Worm (Caenorhabditis elegans) whole organism, L1 larva: ENCODE data around the gene nhx-2.

ENCODE experiments used
- C04F5.9 ChIP-seq: sonication (generic microtip); optimal IDR thresholded peaks from 2 replicates; lab custom pipeline; 2016; ENCODE audit warnings: missing genetic modification characterization, missing compliant biosample characterization
- Y116A8C.19 ChIP-seq: sonication (generic microtip); optimal IDR thresholded peaks from 2 replicates; lab custom pipeline; 2016; ENCODE audit warnings: missing compliant biosample characterization, missing genetic modification characterization, borderline replicate concordance
- alr-1 ChIP-seq: fragments of 200-800 bp; sonication (Bioruptor generic); optimal IDR thresholded peaks from 2 replicates; lab custom pipeline; 2018; ENCODE audit warnings: borderline replicate concordance, mild to moderate bottlenecking, missing genetic modification characterization, missing compliant biosample characterization
- aly-2 ChIP-seq: fragments of 150-350 bp; optimal IDR thresholded peaks from 2 replicates; lab custom pipeline; 2014; ENCODE audit warnings: missing biosample characterization, missing genetic modification characterization
- ceh-63 ChIP-seq: fragments of 200-800 bp; sonication (Bioruptor generic); optimal IDR thresholded peaks from 2 replicates; lab custom pipeline; 2018; ENCODE audit warnings: mild to moderate bottlenecking, missing genetic modification characterization, missing compliant biosample characterization
- ceh-8 ChIP-seq: fragments of 200-800 bp; sonication (Bioruptor generic); optimal IDR thresholded peaks from 2 replicates; lab custom pipeline; 2018; ENCODE audit warnings: mild to moderate bottlenecking, missing genetic modification characterization, moderate library complexity, missing compliant biosample characterization
- ceh-82 ChIP-seq, 3 experiments: fragments of 150-350 bp in 1 of 3; sonication (generic microtip) in 2 of 3; optimal IDR thresholded peaks; 2 replicates each; lab custom pipeline; 2014 to 2017; ENCODE audit warnings: missing biosample characterization in 3 of 3, missing genetic modification characterization in 3 of 3
- ces-1 ChIP-seq: fragments of 150-350 bp; optimal IDR thresholded peaks from 2 replicates; lab custom pipeline; 2014; ENCODE audit warnings: missing biosample characterization, missing genetic modification reagents, missing genetic modification characterization
- efl-1 ChIP-seq, 4 experiments: fragments of 150-350 bp; optimal IDR thresholded peaks in 3 of 4; peaks in 1 of 4; 1 replicate in 1 of 4; 2 replicates in 3 of 4; lab custom pipeline; 2014; ENCODE audit warnings: missing biosample characterization in 2 of 4, missing genetic modification characterization in 2 of 4, missing genetic modification reagents in 2 of 4
- efl-3 ChIP-seq: fragments of 200-800 bp; sonication (Bioruptor generic); optimal IDR thresholded peaks from 2 replicates; lab custom pipeline; 2018; ENCODE audit warnings: mild to moderate bottlenecking, missing genetic modification characterization, missing compliant biosample characterization
- elt-2 ChIP-seq: sonication (generic microtip); optimal IDR thresholded peaks from 2 replicates; lab custom pipeline; 2016; ENCODE audit warnings: missing genetic modification characterization, mild to moderate bottlenecking, inconsistent platforms, missing compliant biosample characterization, missing genetic modification reagents
- fkh-10 ChIP-seq: sonication (generic microtip); optimal IDR thresholded peaks from 2 replicates; lab custom pipeline; 2017; ENCODE audit warnings: missing biosample characterization, missing genetic modification reagents, missing genetic modification characterization
- fkh-8 ChIP-seq: sonication (generic microtip); optimal IDR thresholded peaks from 2 replicates; lab custom pipeline; 2016; ENCODE audit warnings: mild to moderate bottlenecking, missing genetic modification characterization, missing compliant biosample characterization
- fos-1 ChIP-seq: fragments of 150-350 bp; optimal IDR thresholded peaks from 2 replicates; lab custom pipeline; 2014; ENCODE audit warnings: missing biosample characterization, missing genetic modification characterization
- hlh-4 ChIP-seq: sonication (generic microtip); optimal IDR thresholded peaks from 2 replicates; lab custom pipeline; 2016; ENCODE audit warnings: mild to moderate bottlenecking, missing genetic modification characterization, missing compliant biosample characterization
- hpl-2 ChIP-seq: fragments of 150-350 bp; optimal IDR thresholded peaks from 2 replicates; lab custom pipeline; 2014; ENCODE audit warnings: missing biosample characterization, missing genetic modification reagents, missing genetic modification characterization
- isw-1 ChIP-seq: fragments of 200-800 bp; sonication (Bioruptor generic); IDR thresholded peaks from 2 replicates; pipeline ENCODE4 v1.3.6; 2022; ENCODE audit warnings: missing genetic modification characterization, missing compliant biosample characterization
- lin-13 ChIP-seq: fragments of 150-350 bp; optimal IDR thresholded peaks from 2 replicates; lab custom pipeline; 2014; ENCODE audit warnings: missing biosample characterization, missing genetic modification reagents, missing genetic modification characterization
- lin-14 ChIP-seq: fragments of 200-800 bp; sonication (Bioruptor generic); optimal IDR thresholded peaks from 2 replicates; lab custom pipeline; 2018; ENCODE audit warnings: mild to moderate bottlenecking, missing genetic modification characterization, moderate library complexity, missing compliant biosample characterization
- lin-35 ChIP-seq, 2 experiments: fragments of 150-350 bp; optimal IDR thresholded peaks; 2 replicates each; lab custom pipeline; 2014; ENCODE audit warnings: missing biosample characterization in 2 of 2, missing genetic modification characterization in 2 of 2, missing genetic modification reagents in 2 of 2
- lin-39 ChIP-seq: fragments of 150-350 bp; optimal IDR thresholded peaks from 2 replicates; lab custom pipeline; 2014; ENCODE audit warnings: missing biosample characterization, missing genetic modification reagents, missing genetic modification characterization
- lsy-2 ChIP-seq, 2 experiments: fragments of 150-350 bp; optimal IDR thresholded peaks; 2 replicates each; lab custom pipeline; 2014; ENCODE audit warnings: missing biosample characterization in 2 of 2, missing genetic modification characterization in 2 of 2
- mab-9 ChIP-seq: fragments of 200-800 bp; sonication (Bioruptor generic); IDR thresholded peaks from 2 replicates; pipeline ENCODE4 v1.3.6; 2022; ENCODE audit warnings: missing genetic modification reagents, missing genetic modification characterization, missing compliant biosample characterization
- mdl-1 ChIP-seq, 2 experiments: fragments of 150-350 bp; optimal IDR thresholded peaks; 2 replicates each; lab custom pipeline; 2014 to 2017; ENCODE audit warnings: missing biosample characterization in 2 of 2, missing genetic modification characterization in 2 of 2, inconsistent platforms in 1 of 2
- nhr-11 ChIP-seq: fragments of 150-350 bp; optimal IDR thresholded peaks from 2 replicates; lab custom pipeline; 2014; ENCODE audit warnings: missing biosample characterization, missing genetic modification characterization
- nhr-12 ChIP-seq: sonication (generic microtip); optimal IDR thresholded peaks from 2 replicates; lab custom pipeline; 2017; ENCODE audit warnings: missing biosample characterization, missing genetic modification characterization
- nhr-20 ChIP-seq: sonication (generic microtip); optimal IDR thresholded peaks from 2 replicates; lab custom pipeline; 2016; ENCODE audit warnings: mild to moderate bottlenecking, missing genetic modification characterization, missing compliant biosample characterization
- nhr-28 ChIP-seq: fragments of 150-350 bp; optimal IDR thresholded peaks from 2 replicates; lab custom pipeline; 2014; ENCODE audit warnings: missing biosample characterization, missing genetic modification characterization
- nhr-71 ChIP-seq: sonication (generic microtip); optimal IDR thresholded peaks from 2 replicates; lab custom pipeline; 2016; ENCODE audit warnings: mild to moderate bottlenecking, missing genetic modification characterization, moderate library complexity, missing compliant biosample characterization
- nhr-84 ChIP-seq: sonication (generic microtip); optimal IDR thresholded peaks from 2 replicates; lab custom pipeline; 2017; ENCODE audit warnings: missing biosample characterization, missing genetic modification characterization
- nhr-85 ChIP-seq: sonication (generic microtip); peaks from one replicate; lab custom pipeline; 2016; ENCODE audit warnings: missing genetic modification characterization, inconsistent platforms, missing compliant biosample characterization
- pag-3 ChIP-seq: sonication (generic microtip); optimal IDR thresholded peaks from 2 replicates; lab custom pipeline; 2017; ENCODE audit warnings: missing genetic modification characterization, mild to moderate bottlenecking, missing compliant biosample characterization, antibody characterized with exemption, borderline replicate concordance; ENCODE audit not compliant: insufficient read depth
- pax-3 ChIP-seq: fragments of 200-800 bp; sonication (Bioruptor generic); optimal IDR thresholded peaks from 2 replicates; lab custom pipeline; 2018; ENCODE audit warnings: mild to moderate bottlenecking, missing genetic modification characterization, moderate library complexity, missing compliant biosample characterization
- pqm-1 ChIP-seq: sonication (generic microtip); optimal IDR thresholded peaks from 3 replicates; lab custom pipeline; 2017; ENCODE audit warnings: missing biosample characterization, missing genetic modification characterization
- rnt-1 ChIP-seq: sonication (generic microtip); optimal IDR thresholded peaks from 2 replicates; lab custom pipeline; 2016; ENCODE audit warnings: mild to moderate bottlenecking, missing genetic modification characterization, moderate library complexity, missing compliant biosample characterization
- snpc-4 ChIP-seq: fragments of 150-350 bp; optimal IDR thresholded peaks from 2 replicates; lab custom pipeline; 2014; ENCODE audit warnings: missing biosample characterization, missing genetic modification characterization
- snu-23 ChIP-seq: sonication (generic microtip); optimal IDR thresholded peaks from 2 replicates; lab custom pipeline; 2016; ENCODE audit warnings: missing genetic modification characterization, missing compliant biosample characterization
- sox-4 ChIP-seq: sonication (generic microtip); optimal IDR thresholded peaks from 2 replicates; lab custom pipeline; 2016; ENCODE audit warnings: missing genetic modification characterization, missing compliant biosample characterization
- sup-37 ChIP-seq: fragments of 200-800 bp; sonication (Bioruptor generic); optimal IDR thresholded peaks from 2 replicates; lab custom pipeline; 2018; ENCODE audit warnings: mild to moderate bottlenecking, missing genetic modification characterization, missing compliant biosample characterization
- swsn-7 ChIP-seq: sonication (generic microtip); optimal IDR thresholded peaks from 2 replicates; lab custom pipeline; 2016; ENCODE audit warnings: missing genetic modification characterization, missing compliant biosample characterization
- unc-130 ChIP-seq: fragments of 150-350 bp; optimal IDR thresholded peaks from 2 replicates; lab custom pipeline; 2017; ENCODE audit warnings: missing biosample characterization, missing genetic modification characterization, inconsistent platforms
- unc-62 ChIP-seq: fragments of 150-350 bp; optimal IDR thresholded peaks from 2 replicates; lab custom pipeline; 2014; ENCODE audit warnings: missing biosample characterization, missing genetic modification reagents, missing genetic modification characterization
- vab-15 ChIP-seq: sonication (generic microtip); optimal IDR thresholded peaks from 2 replicates; lab custom pipeline; 2017; ENCODE audit warnings: missing genotype, mild to moderate bottlenecking, missing genetic modification characterization, missing compliant biosample characterization
- xbp-1 ChIP-seq: sonication (generic microtip); optimal IDR thresholded peaks from 2 replicates; lab custom pipeline; 2016; ENCODE audit warnings: missing genetic modification characterization, missing compliant biosample characterization
- zip-4 ChIP-seq: fragments of 200-800 bp; sonication (Bioruptor generic); optimal IDR thresholded peaks from 2 replicates; lab custom pipeline; 2018; ENCODE audit warnings: mild to moderate bottlenecking, missing genetic modification characterization, moderate library complexity, missing compliant biosample characterization
- ztf-11 ChIP-seq, 2 experiments: sonication (generic microtip); optimal IDR thresholded peaks; 2 replicates each; lab custom pipeline; 2016 to 2017; ENCODE audit warnings: missing genetic modification characterization in 2 of 2, missing biosample characterization in 1 of 2, missing compliant biosample characterization in 1 of 2
- ztf-4 ChIP-seq: fragments of 150-350 bp; optimal IDR thresholded peaks from 2 replicates; lab custom pipeline; 2014; ENCODE audit warnings: missing biosample characterization, missing genetic modification characterization

nhx-2 gene

ce11 chrII:7693929-7694328 lies at the start of gene nhx-2:
nhx-2 (minus strand) TSS chrII:7693957.
- TF ChIP-seq ceh-8 (GFP tag; lab: Kevin White, UChicago) (no peak), elt-2 (tag; lab: Kevin White, UChicago) (peak; percentile 65)
- TF ChIP-seq, all 84 proteins: peak for 1

ce11 chrII:7736725-7737124 lies 43.0 kb upstream of the nhx-2 start:
- TF ChIP-seq hlh-4 (tag; lab: Kevin White, UChicago) (no peak), ztf-11 (tag; optimal IDR thresholded peaks at IDR 0.05; lab: Kevin White, UChicago) (no peak), lin-35 (GFP tag; optimal IDR thresholded peaks at IDR 0.05; lab: Kevin White, UChicago) (no peak), sup-37 (GFP tag; lab: Kevin White, UChicago) (no peak), pag-3 (no peak), mab-9 (GFP tag; lab: Robert Waterston, UW) (no peak), pax-3 (tag; lab: Kevin White, UChicago) (no peak), lin-39 (tag; lab: Kevin White, UChicago) (no peak), snpc-4 (tag; lab: Kevin White, UChicago) (no peak), vab-15 (tag; lab: Kevin White, UChicago) (no peak), mdl-1 (tag; optimal IDR thresholded peaks at IDR 0.05; lab: Kevin White, UChicago) (no peak), C04F5.9 (tag; lab: Kevin White, UChicago) (no peak), lin-14 (GFP tag; lab: Kevin White, UChicago) (no peak), nhr-28 (no peak), efl-3 (GFP tag; lab: Kevin White, UChicago) (no peak), ceh-82 (tag; optimal IDR thresholded peaks at IDR 0.05; lab: Kevin White, UChicago) (no peak), lin-13 (GFP tag; lab: Kevin White, UChicago) (no peak)

DNA sequence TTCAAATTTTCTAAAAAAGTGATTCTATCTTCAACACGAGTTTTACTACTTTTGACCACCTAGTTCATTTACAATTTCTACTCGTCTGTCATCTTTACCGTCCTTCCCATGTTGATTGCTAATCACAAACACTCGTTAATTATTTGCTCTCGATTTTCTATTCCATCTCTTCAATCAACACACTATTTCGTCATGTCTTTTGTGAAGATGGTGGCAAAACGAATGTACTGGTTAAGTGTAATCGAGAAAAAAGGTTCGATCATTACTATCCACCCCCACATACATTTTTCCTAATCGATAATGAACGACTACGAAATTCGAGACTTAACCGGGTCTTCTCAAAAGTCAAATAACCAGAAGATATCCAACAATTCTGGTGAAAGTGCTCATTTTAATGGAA lies 30.8 kb upstream of the nhx-2 start, which contains the start of gene cpna-2:
cpna-2 (plus strand) TSS at position 301 of the 400 bp plus-strand sequence.
- TF ChIP-seq xbp-1 (tag; lab: Kevin White, UChicago) (no peak), isw-1 (GFP tag; lab: Robert Waterston, UW) (no peak), alr-1 (no peak), lsy-2 (tag; optimal IDR thresholded peaks at IDR 0.05; lab: Kevin White, UChicago) (no peak), nhr-85 (no peak), ceh-82 (tag; optimal IDR thresholded peaks at IDR 0.05; lab: Kevin White, UChicago) (no peak), mab-9 (GFP tag; lab: Robert Waterston, UW) (no peak), fkh-8 (tag; lab: Kevin White, UChicago) (no peak), fos-1 (tag; lab: Kevin White, UChicago) (no peak), sox-4 (tag; lab: Kevin White, UChicago) (no peak), efl-1 (optimal IDR thresholded peaks at IDR 0.05; lab: Kevin White, UChicago) (no peak), efl-1 (GFP tag; optimal IDR thresholded peaks at IDR 0.05 in 1 of 2; lab: Kevin White, UChicago) (no peak), vab-15 (tag; lab: Kevin White, UChicago) (no peak), nhr-84 (tag; lab: Kevin White, UChicago) (no peak), ztf-4 (tag; lab: Kevin White, UChicago) (no peak), ces-1 (no peak)

- TF ChIP-seq hpl-2 (GFP tag; lab: Kevin White, UChicago) (no peak), nhr-71 (tag; lab: Kevin White, UChicago) (peak; percentile 46), mdl-1 (tag; optimal IDR thresholded peaks at IDR 0.05; lab: Kevin White, UChicago) (no peak), nhr-12 (no peak), nhr-11 (no peak), fkh-10 (GFP tag; lab: Kevin White, UChicago) (no peak), ceh-63 (GFP tag; lab: Kevin White, UChicago) (no peak), swsn-7 (tag; lab: Kevin White, UChicago) (no peak), pqm-1 (tag; lab: Kevin White, UChicago) (no peak), sox-4 (tag; lab: Kevin White, UChicago) (no peak), aly-2 (no peak), zip-4 (GFP tag; lab: Kevin White, UChicago) (no peak), ztf-11 (tag; optimal IDR thresholded peaks at IDR 0.05; lab: Kevin White, UChicago) (no peak), nhr-20 (tag; lab: Kevin White, UChicago) (no peak), efl-3 (GFP tag; lab: Kevin White, UChicago) (no peak), unc-130 (tag; lab: Kevin White, UChicago) (peak; percentile 23), snu-23 (GFP tag; lab: Kevin White, UChicago) (peak; percentile 13), Y116A8C.19 (no peak), unc-62 (GFP tag; lab: Kevin White, UChicago) (no peak), rnt-1 (tag; lab: Kevin White, UChicago) (peak; percentile 53), lin-14 (GFP tag; lab: Kevin White, UChicago) (peak; percentile 69), vab-15 (tag; lab: Kevin White, UChicago) (no peak)
These were observed 29.0 kb upstream of the nhx-2 start for ce11 chrII:7722784-7723183.
